Worm (Caenorhabditis elegans) whole organism, L4/young adult: ENCODE measurements around the gene npp-15.

Experiments used
- W03F9.2 ChIP-seq: fragments of 150-350 bp; optimal IDR thresholded peaks from 2 replicates; lab custom pipeline; 2014; ENCODE audit warnings: missing biosample characterization, missing genetic modification characterization
- dao-5 ChIP-seq: sonication (generic microtip); optimal IDR thresholded peaks from 2 replicates; lab custom pipeline; 2016; ENCODE audit warnings: missing genotype, missing genetic modification characterization, moderate library complexity, missing compliant biosample characterization
- him-1 ChIP-seq: sonication (generic microtip); optimal IDR thresholded peaks from 2 replicates; lab custom pipeline; 2016; ENCODE audit warnings: missing genotype, missing genetic modification reagents, missing genetic modification characterization, missing compliant biosample characterization

DNA sequence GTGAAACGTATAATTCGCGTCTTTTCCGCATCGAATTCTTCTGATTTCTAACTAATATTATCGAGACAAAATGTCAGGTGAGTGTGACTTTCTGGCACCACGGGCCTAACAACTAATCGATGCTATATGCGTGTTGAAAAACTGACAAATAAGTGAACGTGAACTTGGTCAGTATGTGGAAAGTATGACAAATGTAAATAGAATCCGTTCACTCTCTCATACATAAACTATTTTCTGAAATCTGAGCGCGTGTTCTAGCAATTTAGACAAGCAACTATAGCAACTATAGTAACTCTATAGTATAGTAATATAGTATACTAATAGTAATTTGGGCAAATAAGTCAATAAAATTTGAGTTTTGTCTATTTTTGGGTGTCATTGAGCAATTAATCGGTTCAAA is 36.5 kb upstream of the npp-15 start:
- TF ChIP-seq dao-5 (tag; lab: Kevin White, UChicago) (no peak), W03F9.2 (tag; lab: Kevin White, UChicago) (no peak), him-1 (tag; lab: Kevin White, UChicago) (no peak)
